Fruit fly (Drosophila melanogaster): Measurements from ENCODE around the gene RpL10Ab.

DNA sequence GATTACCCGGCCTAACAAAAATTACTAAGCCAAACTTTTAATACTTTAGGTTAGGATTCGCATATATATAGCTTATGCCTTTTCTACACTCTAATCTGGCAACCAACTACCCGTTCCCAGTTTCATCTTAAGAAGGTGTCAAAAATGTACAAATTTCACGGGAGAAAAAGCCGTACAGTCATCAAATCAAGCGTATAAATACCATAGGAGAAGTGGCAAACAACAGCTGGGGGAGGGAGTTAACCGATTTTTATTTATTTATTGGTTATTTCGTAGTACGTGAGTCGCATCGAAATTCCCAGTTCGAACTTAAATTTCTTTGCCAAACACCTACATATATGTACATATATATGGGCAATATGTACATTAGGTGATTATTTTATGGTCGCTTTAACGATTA, 6.1 kb downstream of the RpL10Ab start, which contains the start of gene CG7264:
- TF ChIP-seq psq (optimal IDR thresholded peaks at IDR 0.05), result no peak
- TF ChIP-seq Sin3A (optimal IDR thresholded peaks at IDR 0.05), result no peak
- TF ChIP-seq h (optimal IDR thresholded peaks at IDR 0.05), result no peak
- TF ChIP-seq Myc (optimal IDR thresholded peaks at IDR 0.05), result no peak
- no peak for TF ChIP-seq insv (optimal IDR thresholded peaks at IDR 0.05)
- no peak for TF ChIP-seq ttk (optimal IDR thresholded peaks at IDR 0.05)

Data from Kc167 (cell line).